Worm (Caenorhabditis elegans) whole organism, L1 larva: ENCODE results near the gene best-19.

Experiments used
- C16A3.4 ChIP-seq: fragments of 150-350 bp; optimal IDR thresholded peaks from 2 replicates; lab custom pipeline; 2014; ENCODE audit warnings: missing biosample characterization, missing genetic modification characterization
- C34B4.2 ChIP-seq: sonication (generic microtip); optimal IDR thresholded peaks from 2 replicates; lab custom pipeline; 2017; ENCODE audit warnings: mild to moderate bottlenecking, missing genetic modification characterization, missing compliant biosample characterization
- Y116A8C.19 ChIP-seq: sonication (generic microtip); optimal IDR thresholded peaks from 2 replicates; lab custom pipeline; 2016; ENCODE audit warnings: missing compliant biosample characterization, missing genetic modification characterization, borderline replicate concordance
- alr-1 ChIP-seq: fragments of 200-800 bp; sonication (Bioruptor generic); optimal IDR thresholded peaks from 2 replicates; lab custom pipeline; 2018; ENCODE audit warnings: borderline replicate concordance, mild to moderate bottlenecking, missing genetic modification characterization, missing compliant biosample characterization
- aly-2 ChIP-seq: fragments of 150-350 bp; optimal IDR thresholded peaks from 2 replicates; lab custom pipeline; 2014; ENCODE audit warnings: missing biosample characterization, missing genetic modification characterization
- blmp-1 ChIP-seq: fragments of 150-350 bp; optimal IDR thresholded peaks from 2 replicates; lab custom pipeline; 2014; ENCODE audit warnings: missing biosample characterization, missing genetic modification characterization
- ceh-8 ChIP-seq: fragments of 200-800 bp; sonication (Bioruptor generic); optimal IDR thresholded peaks from 2 replicates; lab custom pipeline; 2018; ENCODE audit warnings: mild to moderate bottlenecking, missing genetic modification characterization, moderate library complexity, missing compliant biosample characterization
- ceh-82 ChIP-seq, 3 experiments: fragments of 150-350 bp in 1 of 3; sonication (generic microtip) in 2 of 3; optimal IDR thresholded peaks; 2 replicates each; lab custom pipeline; 2014 to 2017; ENCODE audit warnings: missing biosample characterization in 3 of 3, missing genetic modification characterization in 3 of 3
- ceh-90 ChIP-seq: sonication (generic microtip); optimal IDR thresholded peaks from 2 replicates; lab custom pipeline; 2016; ENCODE audit warnings: missing genetic modification characterization, missing compliant biosample characterization
- dpl-1 ChIP-seq, 3 experiments: fragments of 150-350 bp in 2 of 3; sonication (generic microtip) in 1 of 3; optimal IDR thresholded peaks; 2 replicates each; lab custom pipeline; 2014 to 2017; ENCODE audit warnings: missing biosample characterization in 3 of 3, missing genetic modification characterization in 3 of 3, missing genetic modification reagents in 3 of 3
- efl-1 ChIP-seq, 4 experiments: fragments of 150-350 bp; optimal IDR thresholded peaks in 3 of 4; peaks in 1 of 4; 1 replicate in 1 of 4; 2 replicates in 3 of 4; lab custom pipeline; 2014; ENCODE audit warnings: missing biosample characterization in 2 of 4, missing genetic modification characterization in 2 of 4, missing genetic modification reagents in 2 of 4
- efl-3 ChIP-seq: fragments of 200-800 bp; sonication (Bioruptor generic); optimal IDR thresholded peaks from 2 replicates; lab custom pipeline; 2018; ENCODE audit warnings: mild to moderate bottlenecking, missing genetic modification characterization, missing compliant biosample characterization
- egl-13 ChIP-seq: sonication (generic microtip); optimal IDR thresholded peaks from 2 replicates; lab custom pipeline; 2016; ENCODE audit warnings: missing genotype, missing genetic modification reagents, missing genetic modification characterization, missing compliant biosample characterization
- egl-27 ChIP-seq, 2 experiments: fragments of 150-350 bp in 1 of 2; sonication (generic microtip); optimal IDR thresholded peaks; 3 replicates each; lab custom pipeline; 2017 to 2018; ENCODE audit warnings: missing biosample characterization in 2 of 2, missing genetic modification characterization in 2 of 2, missing genetic modification reagents in 2 of 2
- elt-3 ChIP-seq, 6 experiments: fragments of 150-350 bp in 1 of 6; sonication (generic microtip); optimal IDR thresholded peaks; 2 replicates each; lab custom pipeline; 2017 to 2018; ENCODE audit warnings: missing biosample characterization in 6 of 6, missing genetic modification characterization in 6 of 6, inconsistent platforms in 1 of 6
- ets-5 ChIP-seq: fragments of 200-800 bp; sonication (Bioruptor generic); IDR thresholded peaks from 2 replicates; pipeline ENCODE4 v1.3.6; 2022; ENCODE audit warnings: missing genetic modification characterization, missing compliant biosample characterization
- fos-1 ChIP-seq: fragments of 150-350 bp; optimal IDR thresholded peaks from 2 replicates; lab custom pipeline; 2014; ENCODE audit warnings: missing biosample characterization, missing genetic modification characterization
- grh-1 ChIP-seq: fragments of 200-800 bp; sonication (Bioruptor generic); IDR thresholded peaks from 2 replicates; pipeline ENCODE4 v1.3.6; 2022; ENCODE audit warnings: missing genetic modification reagents, missing genetic modification characterization, missing compliant biosample characterization
- hlh-17 ChIP-seq: fragments of 200-800 bp; sonication (Bioruptor generic); optimal IDR thresholded peaks from 2 replicates; lab custom pipeline; 2018; ENCODE audit warnings: missing genetic modification characterization, mild to moderate bottlenecking, missing compliant biosample characterization, moderate library complexity, borderline replicate concordance
- hlh-4 ChIP-seq: sonication (generic microtip); optimal IDR thresholded peaks from 2 replicates; lab custom pipeline; 2016; ENCODE audit warnings: mild to moderate bottlenecking, missing genetic modification characterization, missing compliant biosample characterization
- hpl-2 ChIP-seq: fragments of 150-350 bp; optimal IDR thresholded peaks from 2 replicates; lab custom pipeline; 2014; ENCODE audit warnings: missing biosample characterization, missing genetic modification reagents, missing genetic modification characterization
- isw-1 ChIP-seq: fragments of 200-800 bp; sonication (Bioruptor generic); IDR thresholded peaks from 2 replicates; pipeline ENCODE4 v1.3.6; 2022; ENCODE audit warnings: missing genetic modification characterization, missing compliant biosample characterization
- jun-1 ChIP-seq: fragments of 150-350 bp; optimal IDR thresholded peaks from 2 replicates; lab custom pipeline; 2014; ENCODE audit warnings: missing biosample characterization, missing genetic modification reagents, missing genetic modification characterization
- lin-13 ChIP-seq: fragments of 150-350 bp; optimal IDR thresholded peaks from 2 replicates; lab custom pipeline; 2014; ENCODE audit warnings: missing biosample characterization, missing genetic modification reagents, missing genetic modification characterization
- lin-15B ChIP-seq: fragments of 150-350 bp; sonication (generic microtip); optimal IDR thresholded peaks from 3 replicates; lab custom pipeline; 2014; ENCODE audit warnings: missing biosample characterization, missing genetic modification characterization
- lin-35 ChIP-seq, 2 experiments: fragments of 150-350 bp; optimal IDR thresholded peaks; 2 replicates each; lab custom pipeline; 2014; ENCODE audit warnings: missing biosample characterization in 2 of 2, missing genetic modification characterization in 2 of 2, missing genetic modification reagents in 2 of 2
- lir-3 ChIP-seq: sonication (generic microtip); optimal IDR thresholded peaks from 2 replicates; lab custom pipeline; 2016; ENCODE audit warnings: mild to moderate bottlenecking, missing genetic modification characterization, moderate library complexity, missing compliant biosample characterization; ENCODE audit not compliant: poor library complexity
- mab-9 ChIP-seq: fragments of 200-800 bp; sonication (Bioruptor generic); IDR thresholded peaks from 2 replicates; pipeline ENCODE4 v1.3.6; 2022; ENCODE audit warnings: missing genetic modification reagents, missing genetic modification characterization, missing compliant biosample characterization
- mef-2 ChIP-seq: fragments of 150-350 bp; optimal IDR thresholded peaks from 2 replicates; lab custom pipeline; 2014; ENCODE audit warnings: missing biosample characterization, missing genetic modification characterization
- mep-1 ChIP-seq: fragments of 150-350 bp; optimal IDR thresholded peaks from 2 replicates; lab custom pipeline; 2014; ENCODE audit warnings: missing biosample characterization, missing genetic modification characterization
- nhr-11 ChIP-seq: fragments of 150-350 bp; optimal IDR thresholded peaks from 2 replicates; lab custom pipeline; 2014; ENCODE audit warnings: missing biosample characterization, missing genetic modification characterization
- nhr-20 ChIP-seq: sonication (generic microtip); optimal IDR thresholded peaks from 2 replicates; lab custom pipeline; 2016; ENCODE audit warnings: mild to moderate bottlenecking, missing genetic modification characterization, missing compliant biosample characterization
- nhr-237 ChIP-seq: fragments of 150-350 bp; optimal IDR thresholded peaks from 2 replicates; lab custom pipeline; 2014; ENCODE audit warnings: missing biosample characterization, missing genetic modification characterization
- nhr-28 ChIP-seq: fragments of 150-350 bp; optimal IDR thresholded peaks from 2 replicates; lab custom pipeline; 2014; ENCODE audit warnings: missing biosample characterization, missing genetic modification characterization
- nhr-47 ChIP-seq: sonication (generic microtip); optimal IDR thresholded peaks from 2 replicates; lab custom pipeline; 2016; ENCODE audit warnings: mild to moderate bottlenecking, missing genetic modification characterization, moderate library complexity, missing compliant biosample characterization
- nhr-76 ChIP-seq: sonication (generic microtip); optimal IDR thresholded peaks from 2 replicates; lab custom pipeline; 2017; ENCODE audit warnings: missing biosample characterization, missing genetic modification characterization
- nhr-77 ChIP-seq: fragments of 150-350 bp; optimal IDR thresholded peaks from 2 replicates; lab custom pipeline; 2014; ENCODE audit warnings: missing biosample characterization, missing genetic modification characterization
- nhr-84 ChIP-seq: sonication (generic microtip); optimal IDR thresholded peaks from 2 replicates; lab custom pipeline; 2017; ENCODE audit warnings: missing biosample characterization, missing genetic modification characterization
- nhr-90 ChIP-seq: sonication (generic microtip); optimal IDR thresholded peaks from 2 replicates; lab custom pipeline; 2016; ENCODE audit warnings: mild to moderate bottlenecking, missing genetic modification characterization, missing compliant biosample characterization; ENCODE audit not compliant: poor library complexity
- pax-3 ChIP-seq: fragments of 200-800 bp; sonication (Bioruptor generic); optimal IDR thresholded peaks from 2 replicates; lab custom pipeline; 2018; ENCODE audit warnings: mild to moderate bottlenecking, missing genetic modification characterization, moderate library complexity, missing compliant biosample characterization
- rnt-1 ChIP-seq: sonication (generic microtip); optimal IDR thresholded peaks from 2 replicates; lab custom pipeline; 2016; ENCODE audit warnings: mild to moderate bottlenecking, missing genetic modification characterization, moderate library complexity, missing compliant biosample characterization
- snpc-4 ChIP-seq: fragments of 150-350 bp; optimal IDR thresholded peaks from 2 replicates; lab custom pipeline; 2014; ENCODE audit warnings: missing biosample characterization, missing genetic modification characterization
- sptf-1 ChIP-seq: fragments of 150-350 bp; optimal IDR thresholded peaks from 2 replicates; lab custom pipeline; 2014; ENCODE audit warnings: missing biosample characterization, missing genetic modification characterization
- swsn-7 ChIP-seq: sonication (generic microtip); optimal IDR thresholded peaks from 2 replicates; lab custom pipeline; 2016; ENCODE audit warnings: missing genetic modification characterization, missing compliant biosample characterization
- tlp-1 ChIP-seq: fragments of 150-350 bp; optimal IDR thresholded peaks from 2 replicates; lab custom pipeline; 2014; ENCODE audit warnings: missing biosample characterization, missing genetic modification characterization
- unc-130 ChIP-seq: fragments of 150-350 bp; optimal IDR thresholded peaks from 2 replicates; lab custom pipeline; 2017; ENCODE audit warnings: missing biosample characterization, missing genetic modification characterization, inconsistent platforms
- unc-62 ChIP-seq: fragments of 150-350 bp; optimal IDR thresholded peaks from 2 replicates; lab custom pipeline; 2014; ENCODE audit warnings: missing biosample characterization, missing genetic modification reagents, missing genetic modification characterization
- unc-86 ChIP-seq: sonication (generic microtip); optimal IDR thresholded peaks from 2 replicates; lab custom pipeline; 2016; ENCODE audit warnings: missing genetic modification characterization, missing compliant biosample characterization
- vab-15 ChIP-seq: sonication (generic microtip); optimal IDR thresholded peaks from 2 replicates; lab custom pipeline; 2017; ENCODE audit warnings: missing genotype, mild to moderate bottlenecking, missing genetic modification characterization, missing compliant biosample characterization
- xbp-1 ChIP-seq: sonication (generic microtip); optimal IDR thresholded peaks from 2 replicates; lab custom pipeline; 2016; ENCODE audit warnings: missing genetic modification characterization, missing compliant biosample characterization
- zag-1 ChIP-seq: fragments of 150-350 bp; optimal IDR thresholded peaks from 2 replicates; lab custom pipeline; 2014; ENCODE audit warnings: missing biosample characterization, missing genetic modification characterization
- zip-4 ChIP-seq: fragments of 200-800 bp; sonication (Bioruptor generic); optimal IDR thresholded peaks from 2 replicates; lab custom pipeline; 2018; ENCODE audit warnings: mild to moderate bottlenecking, missing genetic modification characterization, moderate library complexity, missing compliant biosample characterization
- ztf-4 ChIP-seq: fragments of 150-350 bp; optimal IDR thresholded peaks from 2 replicates; lab custom pipeline; 2014; ENCODE audit warnings: missing biosample characterization, missing genetic modification characterization

The best-19 gene

DNA sequence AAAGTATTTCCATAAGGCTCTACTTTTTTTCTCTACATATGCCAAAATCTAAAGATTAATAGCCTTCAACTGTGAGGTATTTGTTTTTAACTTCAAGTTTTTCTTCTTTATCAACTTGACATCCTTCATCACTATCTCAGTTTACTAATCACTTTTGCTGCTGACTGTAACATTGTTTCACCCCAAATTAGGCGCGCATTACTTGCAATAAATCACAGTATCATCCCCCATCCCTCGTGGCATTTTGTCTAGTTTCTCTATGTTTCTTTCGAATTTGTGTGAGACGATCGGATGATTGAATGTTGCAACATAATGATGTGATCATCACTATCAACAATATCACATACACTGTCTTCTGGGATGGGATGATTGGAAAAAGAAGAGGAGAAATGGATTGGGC is 36.0 kb upstream of the best-19 start (continued):
- TF ChIP-seq egl-27 (tag; optimal IDR thresholded peaks at IDR 0.05; lab: Kevin White, UChicago) (no peak), efl-1 (optimal IDR thresholded peaks at IDR 0.05; lab: Kevin White, UChicago) (peak in 1 of 2 experiments; percentile 7), efl-1 (GFP tag; optimal IDR thresholded peaks at IDR 0.05 in 1 of 2; lab: Kevin White, UChicago) (peak in 1 of 2 experiments; percentile 84), mab-9 (no peak), lin-35 (GFP tag; optimal IDR thresholded peaks at IDR 0.05; lab: Kevin White, UChicago) (peak in 1 of 2 experiments; percentile 76), elt-3 (tag; optimal IDR thresholded peaks at IDR 0.05; lab: Kevin White, UChicago) (peak in 3 of 6 experiments; percentile 35 to 98 (median 92)), mef-2 (no peak), ceh-90 (tag; lab: Kevin White, UChicago) (no peak), sptf-1 (tag; lab: Kevin White, UChicago) (no peak), lir-3 (tag; lab: Kevin White, UChicago) (no peak), nhr-20 (tag; lab: Kevin White, UChicago) (peak; percentile 73), zip-4 (GFP tag; lab: Kevin White, UChicago) (no peak), unc-62 (no peak), tlp-1 (no peak), alr-1 (tag; lab: Kevin White, UChicago) (no peak), hpl-2 (GFP tag; lab: Kevin White, UChicago) (peak; percentile 2), fos-1 (no peak), unc-130 (peak; percentile 32), nhr-76 (no peak), ets-5 (no peak), zag-1 (tag; lab: Kevin White, UChicago) (no peak), C34B4.2 (tag; lab: Kevin White, UChicago) (no peak), nhr-28 (tag; lab: Kevin White, UChicago) (no peak), nhr-47 (tag; lab: Kevin White, UChicago) (peak; percentile 44), nhr-11 (tag; lab: Kevin White, UChicago) (no peak), jun-1 (tag; lab: Kevin White, UChicago) (no peak), C16A3.4 (tag; lab: Kevin White, UChicago) (peak; percentile 32), dpl-1 (GFP tag; optimal IDR thresholded peaks at IDR 0.05; lab: Kevin White, UChicago) (peak in 2 of 3 experiments; percentile 8 to 38), blmp-1 (peak; percentile 89), ceh-8 (GFP tag; lab: Kevin White, UChicago) (no peak), isw-1 (GFP tag; lab: Robert Waterston, UW) (no peak), aly-2 (tag; lab: Kevin White, UChicago) (no peak), egl-13 (tag; lab: Kevin White, UChicago) (no peak), efl-3 (GFP tag; lab: Kevin White, UChicago) (no peak), Y116A8C.19 (tag; lab: Kevin White, UChicago) (no peak), nhr-77 (no peak), grh-1 (GFP tag; lab: Robert Waterston, UW) (peak; percentile 43; the same call in 1 of the 2 replicates), hlh-4 (tag; lab: Kevin White, UChicago) (no peak), swsn-7 (tag; lab: Kevin White, UChicago) (no peak), ceh-82 (tag; optimal IDR thresholded peaks at IDR 0.05; lab: Kevin White, UChicago) (no peak), nhr-237 (tag; lab: Kevin White, UChicago) (no peak), nhr-90 (tag; lab: Kevin White, UChicago) (peak; percentile 67), lin-15B (no peak)

DNA sequence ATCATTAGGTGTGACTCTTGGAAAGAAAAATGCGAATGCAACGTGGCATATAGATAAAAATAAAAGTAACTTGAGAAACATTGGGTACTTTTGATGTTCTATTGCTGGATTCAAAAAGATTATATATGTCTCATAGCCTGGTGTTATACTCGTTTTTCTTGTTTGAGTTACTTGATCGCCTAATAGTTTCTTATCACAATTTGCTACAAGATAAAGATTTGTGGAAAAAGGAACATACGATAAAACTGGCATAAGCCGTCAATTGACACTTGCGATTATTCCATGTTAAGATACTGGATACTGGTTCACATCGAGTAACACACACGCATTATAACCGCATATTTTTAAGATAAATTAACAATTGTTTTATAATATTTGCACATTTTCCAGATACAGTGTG is 31.0 kb upstream of the best-19 start, which contains the start of gene grl-19:
grl-19 (minus strand) TSS at position 101 of the 400 bp plus-strand sequence.
- TF ChIP-seq lin-13 (GFP tag; lab: Kevin White, UChicago) (no peak), xbp-1 (tag; lab: Kevin White, UChicago) (no peak), swsn-7 (tag; lab: Kevin White, UChicago) (no peak), nhr-28 (tag; lab: Kevin White, UChicago) (no peak), snpc-4 (tag; lab: Kevin White, UChicago) (no peak), dpl-1 (GFP tag; optimal IDR thresholded peaks at IDR 0.05; lab: Kevin White, UChicago) (no peak), ets-5 (no peak), unc-62 (no peak), ztf-4 (no peak), hlh-17 (no peak), pax-3 (tag; lab: Kevin White, UChicago) (no peak), nhr-90 (tag; lab: Kevin White, UChicago) (no peak), nhr-76 (no peak), mep-1 (no peak), unc-86 (tag; lab: Kevin White, UChicago) (no peak), vab-15 (tag; lab: Kevin White, UChicago) (no peak), rnt-1 (tag; lab: Kevin White, UChicago) (no peak), nhr-84 (tag; lab: Kevin White, UChicago) (no peak)
